Fruit fly (Drosophila melanogaster) whole organism: ENCODE results near the gene CG15571.

Source experiments
- CG8478 ChIP-seq: fragments of >200 bp; optimal IDR thresholded peaks from 2 replicates; lab custom pipeline; 2018; ENCODE audit warnings: inconsistent platforms
- Dll ChIP-seq: fragments of >200 bp; optimal IDR thresholded peaks from 2 replicates; lab custom pipeline; 2017
- EcR ChIP-seq, 2 experiments: fragments of >200 bp; optimal IDR thresholded peaks; 2 replicates each; lab custom pipeline; 2017; ENCODE audit warnings: missing biosample characterization in 2 of 2, missing genetic modification characterization in 2 of 2, missing genetic modification reagents in 2 of 2
- pan ChIP-seq: fragments of >200 bp; optimal IDR thresholded peaks from 2 replicates; lab custom pipeline; 2017
- psq ChIP-seq: fragments of >200 bp; optimal IDR thresholded peaks from 2 replicates; lab custom pipeline; 2017
- usp ChIP-seq: fragments of >200 bp; optimal IDR thresholded peaks from 2 replicates; lab custom pipeline; 2017; ENCODE audit warnings: missing biosample characterization, missing genetic modification characterization, mixed read lengths

DNA sequence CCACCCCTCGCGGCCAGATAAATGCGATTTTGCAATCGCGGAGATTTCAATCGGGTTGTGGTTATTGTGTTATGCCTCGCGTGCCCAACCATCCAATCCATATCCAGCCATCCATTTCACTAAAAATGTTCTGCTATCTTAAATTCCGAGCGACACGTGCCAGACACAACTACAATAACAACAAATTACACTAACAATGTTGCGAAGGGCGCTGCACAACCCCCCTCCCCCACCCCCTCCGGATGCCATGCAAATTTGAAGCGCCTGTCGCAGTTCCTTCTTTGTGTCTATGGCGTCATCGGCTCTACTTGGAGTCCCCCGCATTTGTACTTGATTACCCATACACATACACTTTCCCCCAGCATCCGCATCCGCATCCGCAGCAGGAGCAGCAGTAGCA, 48.1 kb upstream of the CG15571 start:
- TF ChIP-seq EcR (GFP tag; optimal IDR thresholded peaks at IDR 0.05; lab: Kevin White, UChicago) = no peak
- TF ChIP-seq usp (GFP tag; lab: Kevin White, UChicago) = no peak
- no peak for TF ChIP-seq pan (lab: Kevin White, UChicago)
- TF ChIP-seq psq (lab: Kevin White, UChicago) = no peak
- no peak for TF ChIP-seq CG8478 (lab: Kevin White, UChicago)
- no peak for TF ChIP-seq Dll (lab: Kevin White, UChicago)
